Worm (Caenorhabditis elegans) whole organism, mixed stage, embryonic: ENCODE results near the gene svh-11.

Source experiments
- M03D4.4 ChIP-seq: sonication (generic microtip); optimal IDR thresholded peaks from 2 replicates; lab custom pipeline; 2017; ENCODE audit warnings: mild to moderate bottlenecking, missing genetic modification characterization, missing compliant biosample characterization
- bed-3 ChIP-seq: fragments of 200-800 bp; sonication (Bioruptor generic); optimal IDR thresholded peaks from 3 replicates; lab custom pipeline; 2018; ENCODE audit warnings: mild to moderate bottlenecking, missing genetic modification characterization, moderate library complexity, missing compliant biosample characterization
- blmp-1 ChIP-seq: fragments of 150-350 bp; optimal IDR thresholded peaks from 2 replicates; lab custom pipeline; 2014; ENCODE audit warnings: missing biosample characterization, missing genetic modification characterization
- ceh-39 ChIP-seq: fragments of 150-350 bp; optimal IDR thresholded peaks from 2 replicates; lab custom pipeline; 2014; ENCODE audit warnings: missing biosample characterization, missing genetic modification characterization
- ceh-43 ChIP-seq: fragments of 200-800 bp; sonication (Bioruptor generic); optimal IDR thresholded peaks from 2 replicates; lab custom pipeline; 2018; ENCODE audit warnings: mild to moderate bottlenecking, missing genetic modification characterization, moderate library complexity, missing compliant biosample characterization
- ceh-83 ChIP-seq: fragments of 200-800 bp; sonication (Bioruptor generic); optimal IDR thresholded peaks from 2 replicates; lab custom pipeline; 2018; ENCODE audit warnings: mild to moderate bottlenecking, missing genetic modification characterization, missing compliant biosample characterization
- ces-1 ChIP-seq: fragments of 150-350 bp; optimal IDR thresholded peaks from 2 replicates; lab custom pipeline; 2014; ENCODE audit warnings: missing biosample characterization, missing genetic modification reagents, missing genetic modification characterization
- cnd-1 ChIP-seq: fragments of 200-800 bp; sonication (Bioruptor generic); optimal IDR thresholded peaks from 2 replicates; lab custom pipeline; 2018; ENCODE audit warnings: mild to moderate bottlenecking, missing genetic modification characterization, missing compliant biosample characterization
- drap-1 ChIP-seq: fragments of 200-800 bp; sonication (Bioruptor generic); optimal IDR thresholded peaks from 3 replicates; lab custom pipeline; 2018; ENCODE audit warnings: mild to moderate bottlenecking, missing genetic modification characterization, missing compliant biosample characterization
- elt-1 ChIP-seq: sonication (generic microtip); optimal IDR thresholded peaks from 2 replicates; lab custom pipeline; 2017; ENCODE audit warnings: missing genetic modification characterization, mild to moderate bottlenecking, missing compliant biosample characterization, antibody characterized with exemption, moderate library complexity, borderline replicate concordance; ENCODE audit not compliant: insufficient read depth
- elt-3 ChIP-seq: fragments of 150-350 bp; optimal IDR thresholded peaks from 2 replicates; lab custom pipeline; 2014; ENCODE audit warnings: missing biosample characterization, missing genetic modification characterization
- ham-2 ChIP-seq: fragments of 200-800 bp; sonication (Bioruptor generic); optimal IDR thresholded peaks from 2 replicates; lab custom pipeline; 2018; ENCODE audit warnings: mild to moderate bottlenecking, missing genetic modification characterization, missing compliant biosample characterization
- lin-13 ChIP-seq: fragments of 150-350 bp; optimal IDR thresholded peaks from 2 replicates; lab custom pipeline; 2014; ENCODE audit warnings: missing biosample characterization, missing genetic modification characterization
- lin-32 ChIP-seq: fragments of 200-800 bp; sonication (Bioruptor generic); optimal IDR thresholded peaks from 2 replicates; lab custom pipeline; 2018; ENCODE audit warnings: mild to moderate bottlenecking, missing genetic modification characterization, missing compliant biosample characterization
- lsy-2 ChIP-seq: fragments of 150-350 bp; optimal IDR thresholded peaks from 2 replicates; lab custom pipeline; 2014; ENCODE audit warnings: missing biosample characterization, missing genetic modification characterization
- mab-5 ChIP-seq: fragments of 150-350 bp; optimal IDR thresholded peaks from 2 replicates; lab custom pipeline; 2014; ENCODE audit warnings: missing biosample characterization, missing genetic modification characterization
- mep-1 ChIP-seq: fragments of 150-350 bp; optimal IDR thresholded peaks from 2 replicates; lab custom pipeline; 2017; ENCODE audit warnings: missing biosample characterization, missing genetic modification reagents, missing genetic modification characterization, inconsistent platforms
- nhr-12 ChIP-seq: fragments of 150-350 bp; optimal IDR thresholded peaks from 2 replicates; lab custom pipeline; 2014; ENCODE audit warnings: missing biosample characterization, missing genetic modification characterization
- nhr-2 ChIP-seq: fragments of 150-350 bp; optimal IDR thresholded peaks from 2 replicates; lab custom pipeline; 2014; ENCODE audit warnings: missing biosample characterization, missing genetic modification characterization
- nhr-237 ChIP-seq: fragments of 150-350 bp; optimal IDR thresholded peaks from 2 replicates; lab custom pipeline; 2014; ENCODE audit warnings: missing biosample characterization, missing genetic modification characterization
- nhr-28 ChIP-seq: fragments of 150-350 bp; optimal IDR thresholded peaks from 2 replicates; lab custom pipeline; 2014; ENCODE audit warnings: missing biosample characterization, missing genetic modification characterization
- nhr-76 ChIP-seq: sonication (generic microtip); optimal IDR thresholded peaks from 2 replicates; lab custom pipeline; 2017; ENCODE audit warnings: missing biosample characterization, missing genetic modification characterization
- pha-4 ChIP-seq: fragments of 150-350 bp; optimal IDR thresholded peaks from 2 replicates; lab custom pipeline; 2018; ENCODE audit warnings: missing biosample characterization, missing genetic modification reagents, missing genetic modification characterization
- sem-2 ChIP-seq: fragments of 200-800 bp; sonication (Bioruptor generic); optimal IDR thresholded peaks from 2 replicates; lab custom pipeline; 2018; ENCODE audit warnings: mild to moderate bottlenecking, missing genetic modification characterization, missing compliant biosample characterization
- snpc-4 ChIP-seq: fragments of 150-350 bp; optimal IDR thresholded peaks from 2 replicates; lab custom pipeline; 2014; ENCODE audit warnings: missing biosample characterization, missing genetic modification characterization
- tbx-8 ChIP-seq: fragments of 200-800 bp; sonication (Bioruptor generic); optimal IDR thresholded peaks from 2 replicates; lab custom pipeline; 2018; ENCODE audit warnings: mild to moderate bottlenecking, missing genetic modification characterization, moderate library complexity, missing compliant biosample characterization
- unc-120 ChIP-seq: sonication (generic microtip); optimal IDR thresholded peaks from 2 replicates; lab custom pipeline; 2017; ENCODE audit warnings: missing genetic modification characterization, missing compliant biosample characterization; ENCODE audit not compliant: poor library complexity, severe bottlenecking
- unc-39 ChIP-seq: fragments of 150-350 bp; optimal IDR thresholded peaks from 2 replicates; lab custom pipeline; 2014; ENCODE audit warnings: missing biosample characterization, missing genetic modification characterization
- zip-8 ChIP-seq: fragments of 150-350 bp; optimal IDR thresholded peaks from 2 replicates; lab custom pipeline; 2014; ENCODE audit warnings: missing biosample characterization, missing genetic modification characterization

The svh-11 gene

DNA sequence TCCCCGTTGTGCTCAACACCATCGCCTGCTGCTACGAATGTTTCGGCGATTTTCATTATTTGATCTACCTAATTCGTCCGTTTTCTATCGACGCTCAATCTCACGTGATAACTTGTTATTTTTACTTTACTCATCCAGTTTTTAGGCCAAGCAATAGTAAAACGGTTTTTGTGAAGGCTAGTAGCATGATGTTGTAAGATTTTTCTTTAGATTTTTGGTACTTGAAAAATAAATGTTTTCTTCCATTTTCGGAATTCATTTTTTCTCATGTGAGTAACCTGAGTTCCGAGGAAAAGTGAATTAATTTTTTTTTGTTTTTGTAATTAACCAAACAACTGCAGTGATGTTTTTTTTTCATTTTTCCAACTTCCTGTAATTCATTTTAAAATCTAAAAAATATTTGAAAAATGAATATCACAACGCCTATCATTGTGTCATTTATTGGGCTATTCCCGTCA is 29.6 kb upstream of the svh-11 start, which contains the start of gene srbc-17:
TSS of gene srbc-17 (plus strand) at position 408 of the 458 bp plus-strand sequence.
- TF ChIP-seq ces-1 (GFP tag; lab: Kevin White, UChicago), result no peak
- no peak for TF ChIP-seq nhr-28 (tag; lab: Kevin White, UChicago)
- TF ChIP-seq snpc-4, result no peak
- no peak for TF ChIP-seq ceh-39 (tag; lab: Kevin White, UChicago)
- no peak for TF ChIP-seq lin-13 (tag; lab: Kevin White, UChicago)
- TF ChIP-seq unc-120, result no peak
- TF ChIP-seq drap-1 (GFP tag; lab: Kevin White, UChicago), result no peak
- TF ChIP-seq sem-2, result no peak
- no peak for TF ChIP-seq mab-5
- no peak for TF ChIP-seq lsy-2
- TF ChIP-seq unc-39 (tag; lab: Kevin White, UChicago), result no peak
- no peak for TF ChIP-seq nhr-12 (tag; lab: Kevin White, UChicago)
- no peak for TF ChIP-seq cnd-1 (tag; lab: Kevin White, UChicago)
- TF ChIP-seq nhr-237 (tag; lab: Kevin White, UChicago), result no peak
- TF ChIP-seq lin-32, result no peak
- TF ChIP-seq mep-1 (tag; lab: Kevin White, UChicago), result no peak
- no peak for TF ChIP-seq ham-2

- TF ChIP-seq ceh-39 (tag; lab: Kevin White, UChicago) (no peak), mab-5 (no peak), unc-120 (no peak), tbx-8 (GFP tag; lab: Kevin White, UChicago) (no peak), ham-2 (no peak), lsy-2 (no peak), ces-1 (GFP tag; lab: Kevin White, UChicago) (no peak), ceh-43 (no peak), zip-8 (tag; lab: Kevin White, UChicago) (no peak), nhr-2 (no peak), lin-13 (tag; lab: Kevin White, UChicago) (no peak), sem-2 (no peak), M03D4.4 (tag; lab: Kevin White, UChicago) (no peak)
- TF ChIP-seq, all 35 proteins: peak for 0
Observed at ce11 chrV:2179214-2179613, 27.7 kb upstream of the svh-11 start, which contains the start of gene cyp-33C1. Gene cyp-33C1, plus strand, starts transcription at chrV:2179514.

DNA sequence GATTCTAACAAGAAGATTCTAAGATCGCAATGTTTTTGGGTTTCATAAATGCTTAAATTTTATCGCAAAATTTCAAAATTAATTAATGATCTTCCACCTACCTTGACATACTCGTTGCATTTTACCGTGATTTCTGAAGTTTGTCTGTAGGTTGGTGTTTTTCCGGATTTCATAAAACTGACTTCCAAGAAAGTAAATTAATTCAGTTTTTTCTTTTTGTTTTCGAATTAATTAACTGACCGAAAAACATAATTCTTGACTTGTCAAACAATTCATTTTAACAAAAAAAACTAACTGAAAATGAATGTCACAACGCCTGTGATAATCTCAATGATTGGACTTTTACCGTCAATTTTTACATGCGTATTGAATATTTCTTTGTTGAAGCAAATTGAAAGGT is 25.2 kb upstream of the svh-11 start, which contains the start of gene srbc-16:
TSS of gene srbc-16 (plus strand) at position 301 of the 400 bp plus-strand sequence.
- TF ChIP-seq pha-4 (tag; lab: Kevin White, UChicago), result no peak

- TF ChIP-seq ceh-83 (GFP tag; lab: Kevin White, UChicago) (no peak), ces-1 (GFP tag; lab: Kevin White, UChicago) (no peak), ham-2 (no peak), elt-1 (tag; lab: Kevin White, UChicago) (no peak), bed-3 (GFP tag; lab: Kevin White, UChicago) (no peak), ceh-43 (no peak), unc-120 (no peak), elt-3 (no peak), nhr-76 (no peak)
- TF ChIP-seq, all 35 proteins: peak for 0
Observed at ce11 chrV:2183162-2183561, 23.7 kb upstream of the svh-11 start, which contains the start of gene cyp-33C2. Gene cyp-33C2, plus strand, starts transcription at chrV:2183488.

DNA sequence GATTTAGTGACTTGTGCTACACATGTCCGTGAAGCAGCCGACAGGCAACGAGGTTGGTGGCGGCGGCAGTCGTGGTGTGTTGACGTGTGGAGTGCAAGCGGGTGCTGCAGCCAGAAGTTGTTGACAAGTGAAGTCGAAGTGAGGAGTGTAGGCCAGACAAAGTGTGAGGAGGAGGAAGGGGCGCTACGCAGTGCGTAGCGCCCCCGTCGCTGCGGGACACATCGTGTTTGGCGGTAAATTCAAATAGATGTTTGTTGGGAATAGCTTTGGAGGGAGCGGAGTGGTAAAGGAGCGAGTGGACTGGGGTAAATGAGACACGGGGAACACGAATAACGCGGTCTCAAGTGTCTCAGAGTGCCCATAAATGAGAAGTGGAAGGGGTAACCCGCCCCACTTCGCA is 21.4 kb upstream of the svh-11 start:
- TF ChIP-seq ceh-39 (tag; lab: Kevin White, UChicago), result no peak
- no peak for TF ChIP-seq drap-1 (GFP tag; lab: Kevin White, UChicago)

- no peak for TF ChIP-seq sem-2
- no peak for TF ChIP-seq bed-3 (GFP tag; lab: Kevin White, UChicago)
- no peak for TF ChIP-seq mab-5
- no peak for TF ChIP-seq blmp-1
- no peak for TF ChIP-seq lin-13 (tag; lab: Kevin White, UChicago)
- TF ChIP-seq nhr-76, result no peak
- TF ChIP-seq lin-32, result no peak
- TF ChIP-seq M03D4.4 (tag; lab: Kevin White, UChicago), result no peak
- TF ChIP-seq mep-1 (tag; lab: Kevin White, UChicago), result no peak
- TF ChIP-seq nhr-237 (tag; lab: Kevin White, UChicago), result no peak
- no peak for TF ChIP-seq ham-2
- no peak for TF ChIP-seq nhr-28 (tag; lab: Kevin White, UChicago)
Observed at ce11 chrV:2187864-2188345, 19.0 kb upstream of the svh-11 start, which contains the start of gene Y5H2B.3. Gene Y5H2B.3, plus strand, starts transcription at chrV:2188295.
